Worm (Caenorhabditis elegans): ENCODE measurements around the gene xpo-1.
A peak's percentile ranks its signal among the peaks of the same experiment; 100 is the strongest.

xpo-1 gene

DNA sequence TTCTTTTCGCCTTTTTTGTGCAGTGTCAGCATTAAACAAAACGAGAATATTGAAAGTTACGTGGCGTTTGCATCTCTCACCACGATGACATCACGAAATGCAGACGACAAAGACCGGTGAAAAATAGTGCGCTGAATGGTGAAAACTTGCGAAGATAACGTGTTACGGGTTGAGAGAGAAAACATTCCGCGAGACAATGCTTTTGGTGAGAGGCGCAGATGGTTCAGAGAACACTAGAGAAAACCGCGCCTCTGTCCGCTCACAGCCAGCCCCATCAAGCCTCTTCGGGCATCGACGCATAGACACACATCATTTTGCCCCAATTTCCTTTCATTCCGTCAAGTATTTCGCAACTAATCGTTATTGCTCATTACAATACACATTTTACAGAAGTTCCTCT is 49.7 kb downstream of the xpo-1 start, which contains the start of the genes C37C3.9 and C37C3.18 (continued):
- TF ChIP-seq T07F8.4 (tag; optimal IDR thresholded peaks at IDR 0.05) (no peak), ceh-58 (GFP tag; IDR thresholded peaks at IDR 0.05) (no peak), hrde-1 (tag; optimal IDR thresholded peaks at IDR 0.05; ENCODE audit: borderline replicate concordance) (no peak), attf-6 (GFP tag; IDR thresholded peaks at IDR 0.05) (no peak), attf-5 (GFP tag; optimal IDR thresholded peaks at IDR 0.05) (peak; percentile 65), F22D6.2 (tag; optimal IDR thresholded peaks at IDR 0.05) (no peak), nhr-90 (tag; optimal IDR thresholded peaks at IDR 0.05) (no peak), ceh-27 (GFP tag; optimal IDR thresholded peaks at IDR 0.05) (peak; percentile 75), zim-3 (tag; optimal IDR thresholded peaks at IDR 0.05) (no peak), B0336.3 (GFP tag; IDR thresholded peaks at IDR 0.05) (peak; percentile 70; the same call in 1 of the 2 replicates), chd-7 (tag; optimal IDR thresholded peaks at IDR 0.05) (peak; percentile 41), ceh-40 (GFP tag; IDR thresholded peaks at IDR 0.05) (no peak), lin-54 (GFP tag; optimal IDR thresholded peaks at IDR 0.05) (peak; percentile 33)

DNA sequence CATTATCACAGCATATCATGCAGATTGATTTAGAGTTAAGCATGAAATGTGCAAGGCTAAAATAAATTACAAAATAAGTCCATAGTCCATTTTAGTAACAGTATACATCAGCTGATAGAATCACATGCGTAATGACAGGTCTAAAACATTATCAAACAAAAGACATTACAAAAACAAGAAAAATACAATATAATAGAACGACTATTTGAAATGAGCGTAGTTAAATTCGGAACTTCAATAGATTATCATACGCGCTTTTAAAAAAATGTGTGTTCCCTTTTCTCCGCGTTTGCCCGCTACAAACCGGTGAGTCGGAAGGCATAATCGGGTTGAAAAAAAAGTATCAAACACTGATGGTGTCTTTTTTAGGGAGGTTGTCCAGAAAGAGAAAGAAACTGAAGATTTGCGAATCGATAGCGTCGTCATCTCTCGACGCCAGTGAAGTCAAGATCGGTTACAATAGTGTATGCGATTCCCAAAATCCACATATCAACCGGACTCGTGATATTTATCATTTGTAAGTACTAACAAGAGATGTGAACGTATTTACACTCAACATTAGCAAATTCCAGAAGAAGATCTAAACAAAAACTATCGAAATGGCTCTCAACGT is 50.6 kb downstream of the xpo-1 start, which contains the start of gene C37C3.2:
C37C3.2 (plus strand) TSS at position 563 of the 613 bp plus-strand sequence.
- TF ChIP-seq rcor-1 (GFP tag; IDR thresholded peaks at IDR 0.05) (no peak), hmg-20 (GFP tag; IDR thresholded peaks at IDR 0.05) (no peak), ceh-91 (GFP tag; IDR thresholded peaks at IDR 0.05) (no peak), mes-4 (tag; optimal IDR thresholded peaks at IDR 0.05) (no peak), nfya-1 (tag; optimal IDR thresholded peaks at IDR 0.05; ENCODE audit: borderline replicate concordance, insufficient read depth) (no peak), attf-5 (GFP tag; optimal IDR thresholded peaks at IDR 0.05) (no peak), F52B5.7 (tag; optimal IDR thresholded peaks at IDR 0.05) (no peak), madf-3 (GFP tag; IDR thresholded peaks at IDR 0.05) (no peak), attf-6 (GFP tag; IDR thresholded peaks at IDR 0.05) (no peak), ztf-26 (tag; optimal IDR thresholded peaks at IDR 0.05) (no peak), sea-2 (GFP tag; IDR thresholded peaks at IDR 0.05) (no peak), pha-4 (tag; optimal IDR thresholded peaks at IDR 0.05) (no peak), Y95B8A.8 (GFP tag; IDR thresholded peaks at IDR 0.05) (no peak)

DNA sequence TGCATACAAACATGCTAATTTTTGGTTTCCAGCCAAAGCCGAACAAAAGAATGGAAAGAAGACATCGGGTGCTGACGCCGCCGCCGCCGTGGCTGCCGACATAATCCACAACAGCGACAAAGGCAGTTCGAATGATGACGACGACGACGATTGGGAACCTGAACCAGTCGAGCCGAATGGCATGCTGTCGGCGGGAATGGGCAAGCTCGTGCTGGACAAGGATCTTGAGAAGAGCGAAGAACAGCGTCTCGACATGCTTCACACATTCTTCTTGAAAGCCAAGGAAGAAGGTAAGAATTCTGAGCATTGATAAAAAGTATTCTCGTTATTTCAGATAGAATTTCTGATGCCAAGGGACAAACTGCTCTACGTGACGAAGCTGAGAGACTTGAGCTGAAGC is 51.8 kb downstream of the xpo-1 start:
- peak; percentile 62 for TF ChIP-seq zfh-2 (GFP tag; conservative IDR thresholded peaks at IDR 0.05)
- TF ChIP-seq nhr-179 (tag; optimal IDR thresholded peaks at IDR 0.05), result no peak

DNA sequence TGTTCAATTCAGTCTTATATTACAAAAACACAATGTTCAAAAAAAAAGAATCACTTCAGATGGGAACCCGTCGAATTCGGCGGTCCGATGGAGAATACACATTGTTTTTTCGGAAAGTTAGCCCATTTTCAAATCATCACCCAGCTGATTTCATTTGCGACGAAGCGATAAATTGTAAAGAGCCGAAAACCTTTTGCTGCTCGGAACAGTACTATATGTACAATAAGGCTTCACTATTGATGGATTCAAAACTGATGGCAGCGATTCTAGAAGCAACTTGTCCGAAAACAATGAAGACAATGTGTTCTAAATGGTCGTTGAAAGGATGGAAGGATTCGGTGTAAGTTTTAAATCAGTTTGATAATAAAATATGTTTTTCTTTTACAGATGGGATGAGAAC is 53.1 kb downstream of the xpo-1 start, which contains the start of gene C37C3.1:
C37C3.1 (plus strand) TSS at position 33 of the 400 bp plus-strand sequence.
- TF ChIP-seq zim-3 (tag; optimal IDR thresholded peaks at IDR 0.05) (peak; percentile 30), hrde-1 (tag; optimal IDR thresholded peaks at IDR 0.05; ENCODE audit: borderline replicate concordance) (peak; percentile 75), ceh-100 (GFP tag; IDR thresholded peaks at IDR 0.05) (0 out of 2 replicates have a peak, but pooled peaks have one; percentile 35), ceh-58 (GFP tag; IDR thresholded peaks at IDR 0.05) (no peak), dox-1 (GFP tag; IDR thresholded peaks at IDR 0.05) (no peak), tbx-9 (tag; optimal IDR thresholded peaks at IDR 0.05; ENCODE audit: borderline replicate concordance) (no peak), egl-18 (GFP tag; IDR thresholded peaks at IDR 0.05) (no peak), pha-4 (tag; optimal IDR thresholded peaks at IDR 0.05) (no peak), madf-3 (GFP tag; IDR thresholded peaks at IDR 0.05) (no peak), ztf-28 (GFP tag; IDR thresholded peaks at IDR 0.05) (no peak), C17E4.6 (GFP tag; IDR thresholded peaks at IDR 0.05) (no peak), sdz-38 (tag; optimal IDR thresholded peaks at IDR 0.05) (no peak), somi-1 (GFP tag; optimal IDR thresholded peaks at IDR 0.05) (no peak), F22D6.2 (tag; optimal IDR thresholded peaks at IDR 0.05) (no peak), atf-7 (tag; optimal IDR thresholded peaks at IDR 0.05) (peak; percentile 4), dpff-1 (tag; optimal IDR thresholded peaks at IDR 0.05) (no peak), bed-1 (GFP tag; IDR thresholded peaks at IDR 0.05) (no peak), nhr-179 (tag; optimal IDR thresholded peaks at IDR 0.05) (no peak), die-1 (tag; optimal IDR thresholded peaks at IDR 0.05) (no peak), Y79H2A.3 (GFP tag; conservative IDR thresholded peaks at IDR 0.05) (no peak), tbp1 (GFP tag; optimal IDR thresholded peaks at IDR 0.05) (peak; percentile 12), hmg-1.2 (GFP tag; IDR thresholded peaks at IDR 0.05) (0 out of 2 replicates have a peak, but pooled peaks have one; percentile 8), lin-35 (GFP tag; optimal IDR thresholded peaks at IDR 0.05) (peak in 1 of 3 experiments; percentile 3), F57A8.1 (GFP tag; optimal IDR thresholded peaks at IDR 0.05) (no peak), F37B4.10 (GFP tag; IDR thresholded peaks at IDR 0.05) (no peak)
